Fruit fly (Drosophila melanogaster) whole organism, adult: ENCODE measurements around the gene CG14662.

Experiments used
- CG11617 ChIP-seq: fragments of 200-800 bp; sonication (Bioruptor generic); optimal IDR thresholded peaks from 2 replicates; lab custom pipeline; 2017; ENCODE audit warnings: mild to moderate bottlenecking, missing biosample characterization, missing genetic modification reagents, missing genetic modification characterization
- CG12768 ChIP-seq: fragments of 200-800 bp; sonication (Bioruptor generic); optimal IDR thresholded peaks from 2 replicates; lab custom pipeline; 2017; ENCODE audit warnings: missing biosample characterization, missing genetic modification characterization, mild to moderate bottlenecking, moderate library complexity, missing genetic modification reagents
- CG14711 ChIP-seq: fragments of 200-800 bp; sonication (Bioruptor generic); optimal IDR thresholded peaks from 2 replicates; lab custom pipeline; 2018; ENCODE audit warnings: missing biosample characterization, mild to moderate bottlenecking, missing genetic modification characterization, moderate library complexity
- CG1620 ChIP-seq: fragments of 200-800 bp; sonication (Bioruptor generic); optimal IDR thresholded peaks from 2 replicates; lab custom pipeline; 2016; ENCODE audit warnings: missing biosample characterization, missing genetic modification characterization
- CG33017 ChIP-seq: fragments of 200-800 bp; sonication (Bioruptor generic); optimal IDR thresholded peaks from 2 replicates; lab custom pipeline; 2018; ENCODE audit warnings: missing biosample characterization, mild to moderate bottlenecking, missing genetic modification characterization, moderate library complexity
- CG5204 ChIP-seq: fragments of 200-800 bp; sonication (Bioruptor generic); optimal IDR thresholded peaks from 2 replicates; lab custom pipeline; 2016; ENCODE audit warnings: missing biosample characterization, missing genetic modification characterization
- CG7045 ChIP-seq: fragments of 200-800 bp; sonication (Bioruptor generic); optimal IDR thresholded peaks from 2 replicates; lab custom pipeline; 2017; ENCODE audit warnings: missing biosample characterization, mild to moderate bottlenecking, missing genetic modification characterization
- CG7101 ChIP-seq: fragments of 200-800 bp; sonication (Bioruptor generic); optimal IDR thresholded peaks from 2 replicates; lab custom pipeline; 2018; ENCODE audit warnings: missing biosample characterization, mild to moderate bottlenecking, missing genetic modification characterization, moderate library complexity
- Clk ChIP-seq: fragments of 200-800 bp; sonication (Bioruptor generic); optimal IDR thresholded peaks from 2 replicates; lab custom pipeline; 2017; ENCODE audit warnings: missing biosample characterization, missing genetic modification characterization
- Crg-1 ChIP-seq: fragments of 200-800 bp; sonication (Bioruptor generic); optimal IDR thresholded peaks from 2 replicates; lab custom pipeline; 2016; ENCODE audit warnings: missing biosample characterization, missing genetic modification characterization
- Hr96 ChIP-seq: fragments of 200-800 bp; sonication (Bioruptor generic); optimal IDR thresholded peaks from 2 replicates; lab custom pipeline; 2016; ENCODE audit warnings: missing biosample characterization, missing genetic modification characterization
- Mnt ChIP-seq: fragments of 200-800 bp; sonication (Bioruptor generic); optimal IDR thresholded peaks from 2 replicates; lab custom pipeline; 2016; ENCODE audit warnings: missing biosample characterization, mild to moderate bottlenecking, missing genetic modification characterization
- bab1 ChIP-seq: fragments of 200-800 bp; sonication (Bioruptor generic); optimal IDR thresholded peaks from 3 replicates; lab custom pipeline; 2019; ENCODE audit warnings: missing biosample characterization, mild to moderate bottlenecking, missing genetic modification characterization, moderate library complexity
- cic ChIP-seq: fragments of 200-800 bp; sonication (Bioruptor generic); optimal IDR thresholded peaks from 2 replicates; lab custom pipeline; 2017; ENCODE audit warnings: missing biosample characterization, mild to moderate bottlenecking, missing genetic modification characterization, moderate library complexity
- cnc ChIP-seq, 2 experiments: fragments of >200 bp; optimal IDR thresholded peaks; 2 replicates each; lab custom pipeline; 2017
- kay ChIP-seq: fragments of 200-800 bp; sonication (Bioruptor generic); peaks from one replicate; lab custom pipeline; 2016; ENCODE audit warnings: missing biosample characterization, missing genetic modification characterization, borderline replicate concordance
- ovo ChIP-seq: fragments of 200-800 bp; sonication (Bioruptor generic); optimal IDR thresholded peaks from 2 replicates; lab custom pipeline; 2016; ENCODE audit warnings: missing biosample characterization, missing genetic modification characterization
- pad ChIP-seq: fragments of 200-800 bp; sonication (Bioruptor generic); optimal IDR thresholded peaks from 3 replicates; lab custom pipeline; 2017; ENCODE audit warnings: missing biosample characterization, missing genetic modification characterization, mild to moderate bottlenecking, moderate library complexity, missing genetic modification reagents
- tj ChIP-seq: fragments of 200-800 bp; sonication (Bioruptor generic); optimal IDR thresholded peaks from 3 replicates; lab custom pipeline; 2017; ENCODE audit warnings: missing biosample characterization, mild to moderate bottlenecking, missing genetic modification characterization, moderate library complexity
- toe ChIP-seq: fragments of 200-800 bp; sonication (Bioruptor generic); optimal IDR thresholded peaks from 2 replicates; lab custom pipeline; 2016; ENCODE audit warnings: missing biosample characterization, missing genetic modification characterization

The CG14662 gene

DNA sequence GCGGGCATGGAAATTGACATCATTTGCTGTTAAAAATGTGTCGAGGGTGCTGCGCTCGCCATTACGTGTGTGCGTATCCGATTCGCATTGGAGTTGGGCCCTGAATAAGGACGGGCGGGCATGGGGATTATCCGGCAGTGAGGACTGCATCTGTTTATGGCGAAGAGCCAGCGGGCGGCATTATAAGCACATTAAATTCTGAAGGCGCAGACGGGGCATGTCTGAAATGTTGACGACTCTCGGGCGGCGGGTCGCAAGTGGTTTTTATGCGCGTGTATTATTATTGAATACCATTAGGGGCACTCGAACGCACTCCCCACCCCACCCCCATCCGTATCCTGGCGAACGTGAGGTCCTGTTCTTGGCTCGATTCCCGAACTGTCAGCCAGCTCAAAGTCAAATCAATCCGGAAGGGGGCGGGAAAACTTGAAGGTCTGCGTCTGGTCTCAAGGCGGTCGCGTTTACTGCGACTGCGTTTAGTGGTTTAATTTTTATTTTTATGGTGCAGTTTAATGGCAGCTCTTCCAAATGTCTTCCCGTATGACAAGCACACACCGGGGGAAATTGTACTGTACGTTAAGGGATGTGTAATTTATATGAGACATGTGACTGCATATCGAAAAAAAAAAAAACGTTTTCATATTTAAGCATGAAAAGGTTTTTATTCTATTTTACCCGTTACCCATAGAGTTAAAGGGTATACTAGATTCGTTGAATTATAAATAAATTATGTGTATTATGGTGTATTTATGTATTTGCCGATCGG lies 5.6 kb downstream of the CG14662 start:
- TF ChIP-seq CG5204 (GFP tag; lab: Kevin White, UChicago), result no peak
- no peak for TF ChIP-seq cic (GFP tag; lab: Kevin White, UChicago)
- TF ChIP-seq pad, result no peak
- TF ChIP-seq CG7045, result no peak
- no peak for TF ChIP-seq Crg-1 (GFP tag; lab: Kevin White, UChicago)
- TF ChIP-seq Hr96 (GFP tag; lab: Kevin White, UChicago), result no peak

- no peak for TF ChIP-seq CG1620 (GFP tag; lab: Kevin White, UChicago)
- TF ChIP-seq kay (GFP tag; lab: Kevin White, UChicago), result no peak
- no peak for TF ChIP-seq CG11617 (GFP tag; lab: Kevin White, UChicago)
- TF ChIP-seq CG5204 (GFP tag; lab: Kevin White, UChicago), result no peak
- TF ChIP-seq ovo, result no peak
- no peak for TF ChIP-seq tj (GFP tag; lab: Kevin White, UChicago)
- TF ChIP-seq CG7101, result no peak
- TF ChIP-seq CG33017, result no peak
- no peak for TF ChIP-seq Clk (GFP tag; lab: Kevin White, UChicago)
- no peak for TF ChIP-seq pad
- TF ChIP-seq toe (GFP tag; lab: Kevin White, UChicago), result no peak
- TF ChIP-seq bab1 (GFP tag; lab: Kevin White, UChicago), result no peak
- TF ChIP-seq cnc (optimal IDR thresholded peaks at IDR 0.05; lab: Kevin White, UChicago), result no peak
- TF ChIP-seq Mnt (GFP tag; lab: Kevin White, UChicago), result no peak
- no peak for TF ChIP-seq CG14711 (tag; lab: Kevin White, UChicago)
Observed at dm6 chr3R:4975874-4976663, 8.0 kb downstream of the CG14662 start.

dm6 chr3R:4975315-4975777 lies 8.7 kb downstream of the CG14662 start:
- TF ChIP-seq Hr96 (GFP tag; lab: Kevin White, UChicago), result no peak
- TF ChIP-seq Mnt (GFP tag; lab: Kevin White, UChicago), result no peak
- TF ChIP-seq CG14711 (tag; lab: Kevin White, UChicago), result no peak
- no peak for TF ChIP-seq Clk (GFP tag; lab: Kevin White, UChicago)
- TF ChIP-seq CG11617 (GFP tag; lab: Kevin White, UChicago), result no peak
- TF ChIP-seq cnc (optimal IDR thresholded peaks at IDR 0.05; lab: Kevin White, UChicago), result no peak
- TF ChIP-seq cic (GFP tag; lab: Kevin White, UChicago), result no peak
- TF ChIP-seq CG12768 (GFP tag; lab: Kevin White, UChicago), result no peak
- TF ChIP-seq kay (GFP tag; lab: Kevin White, UChicago), result no peak
- TF ChIP-seq toe (GFP tag; lab: Kevin White, UChicago), result no peak
- no peak for TF ChIP-seq ovo
- no peak for TF ChIP-seq bab1 (GFP tag; lab: Kevin White, UChicago)
- TF ChIP-seq tj (GFP tag; lab: Kevin White, UChicago), result no peak

DNA sequence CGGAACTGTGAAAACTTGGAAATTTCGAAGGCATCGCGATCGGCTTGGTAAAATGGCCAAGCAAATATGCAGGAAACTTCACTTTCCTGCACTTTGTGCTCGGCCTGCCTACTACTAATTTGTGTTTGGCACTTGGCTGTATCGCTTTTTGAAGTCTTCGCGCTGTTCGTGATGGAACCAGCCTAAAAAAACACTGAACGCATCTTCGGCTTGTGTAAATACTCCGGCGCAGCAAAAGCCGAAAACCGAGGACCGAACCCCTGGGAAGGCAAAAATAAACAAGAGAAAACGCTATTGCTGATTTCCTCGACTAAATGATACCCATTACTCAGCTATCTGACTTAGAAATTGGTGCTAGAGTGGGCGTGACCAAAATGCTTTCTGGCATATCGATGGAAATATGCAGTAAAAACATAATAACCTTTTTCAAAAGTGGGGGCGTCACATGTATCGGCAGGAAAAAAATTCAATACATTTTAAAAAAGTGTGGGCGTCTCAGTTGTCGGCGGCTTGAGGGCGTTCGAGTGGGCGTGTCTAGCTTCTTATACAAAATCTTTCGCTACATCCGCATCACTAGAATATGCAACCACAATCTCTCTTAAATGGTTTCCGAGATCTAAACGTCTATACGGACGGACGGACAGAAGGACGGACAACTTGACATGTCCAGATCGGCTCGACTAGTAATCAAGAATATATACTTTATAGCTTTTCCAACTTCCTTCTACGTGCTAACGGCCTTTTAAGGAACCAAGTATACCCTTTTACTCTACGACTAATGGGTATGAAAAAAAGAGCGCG lies 9.3 kb downstream of the CG14662 start:
- TF ChIP-seq CG14711 (tag; lab: Kevin White, UChicago), result no peak
- no peak for TF ChIP-seq CG7045
- no peak for TF ChIP-seq CG11617 (GFP tag; lab: Kevin White, UChicago)
- no peak for TF ChIP-seq tj (GFP tag; lab: Kevin White, UChicago)
- TF ChIP-seq toe (GFP tag; lab: Kevin White, UChicago), result no peak
- TF ChIP-seq Mnt (GFP tag; lab: Kevin White, UChicago), result no peak
- TF ChIP-seq Hr96 (GFP tag; lab: Kevin White, UChicago), result no peak
- TF ChIP-seq pad, result no peak
- TF ChIP-seq ovo, result no peak

- TF ChIP-seq pad (no peak), CG12768 (GFP tag; lab: Kevin White, UChicago) (no peak), Clk (GFP tag; lab: Kevin White, UChicago) (no peak), tj (GFP tag; lab: Kevin White, UChicago) (no peak), CG14711 (tag; lab: Kevin White, UChicago) (no peak), cic (GFP tag; lab: Kevin White, UChicago) (no peak), Crg-1 (GFP tag; lab: Kevin White, UChicago) (no peak), cnc (optimal IDR thresholded peaks at IDR 0.05; lab: Kevin White, UChicago) (no peak), CG5204 (GFP tag; lab: Kevin White, UChicago) (no peak), bab1 (GFP tag; lab: Kevin White, UChicago) (no peak), CG1620 (GFP tag; lab: Kevin White, UChicago) (no peak), CG7101 (no peak), toe (GFP tag; lab: Kevin White, UChicago) (no peak), kay (GFP tag; lab: Kevin White, UChicago) (no peak), Mnt (GFP tag; lab: Kevin White, UChicago) (no peak), CG7045 (no peak), CG33017 (no peak), CG11617 (GFP tag; lab: Kevin White, UChicago) (no peak)
Observed at dm6 chr3R:4973762-4974369, 10.2 kb downstream of the CG14662 start.
